Worm (Caenorhabditis elegans): ENCODE results near the gene oig-3.

The oig-3 gene

DNA sequence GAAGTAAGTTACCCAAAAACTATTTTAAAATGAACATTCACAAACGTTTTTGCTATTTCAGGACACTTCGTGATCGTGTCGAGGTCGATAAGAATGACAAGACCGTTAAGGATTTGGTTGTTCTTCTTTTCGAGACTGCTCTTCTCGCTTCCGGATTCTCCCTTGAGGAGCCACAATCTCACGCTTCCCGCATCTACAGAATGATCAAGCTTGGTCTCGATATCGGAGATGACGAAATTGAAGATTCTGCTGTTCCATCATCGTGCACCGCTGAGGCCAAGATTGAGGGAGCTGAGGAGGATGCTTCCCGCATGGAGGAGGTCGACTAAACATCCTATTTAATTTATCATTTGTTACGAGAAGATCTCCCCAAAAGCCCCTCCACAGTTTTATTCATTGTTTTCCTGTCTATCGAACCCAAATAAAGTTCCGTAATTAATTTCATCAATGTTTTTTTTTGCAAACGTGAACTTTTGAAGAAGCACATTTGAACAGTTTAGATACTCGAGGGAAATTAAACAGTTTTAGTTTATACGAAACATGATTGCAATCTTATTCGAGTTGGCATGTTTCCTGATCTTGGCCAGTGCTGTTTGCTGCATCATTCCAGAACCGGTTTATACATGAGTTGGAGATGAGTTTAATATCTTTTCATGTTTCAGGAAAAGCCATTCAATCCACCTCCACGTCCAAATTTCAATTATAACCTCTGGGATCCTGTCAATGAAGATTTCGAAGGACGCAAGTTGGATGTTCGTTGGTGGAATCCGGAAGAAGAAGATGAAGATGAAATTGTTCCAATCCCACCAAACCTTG, 41.1 kb upstream of the oig-3 start, which contains the start of gene C47E8.11 (continued):
- TF ChIP-seq mdt-29 (GFP tag; IDR thresholded peaks at IDR 0.05) (no peak), aly-2 (tag; optimal IDR thresholded peaks at IDR 0.05) (peak; percentile 100), ces-1 (GFP tag; optimal IDR thresholded peaks at IDR 0.05) (no peak), lin-38 (GFP tag; IDR thresholded peaks at IDR 0.05) (peak; percentile 72), snpc-1.2 (GFP tag; IDR thresholded peaks at IDR 0.05) (peak; percentile 50), sdz-12 (GFP tag; optimal IDR thresholded peaks at IDR 0.05) (peak; percentile 13), ZK337.2 (GFP tag; IDR thresholded peaks at IDR 0.05) (no peak), Y48G9A.11 (GFP tag; IDR thresholded peaks at IDR 0.05) (peak; percentile 64; the same call in 1 of the 2 replicates), pha-4 (GFP tag; IDR thresholded peaks at IDR 0.05) (peak; percentile 51), pha-4 (tag; optimal IDR thresholded peaks at IDR 0.05) (peak; percentile 67), T26A8.4 (GFP tag; IDR thresholded peaks at IDR 0.05) (peak; percentile 77), ztf-7 (tag; optimal IDR thresholded peaks at IDR 0.05) (no peak), F26F4.8 (GFP tag; conservative IDR thresholded peaks at IDR 0.05) (peak; percentile 48; the same call in 1 of the 2 replicates), Y5F2A.4 (GFP tag; optimal IDR thresholded peaks at IDR 0.05) (no peak), nhr-48 (tag; optimal IDR thresholded peaks at IDR 0.05) (peak; percentile 13), ceh-20 (GFP tag; IDR thresholded peaks at IDR 0.05) (peak; percentile 44; the same call in 1 of the 2 replicates), dmd-9 (GFP tag; IDR thresholded peaks at IDR 0.05) (no peak), mxl-2 (GFP tag; conservative IDR thresholded peaks at IDR 0.05) (no peak), zfp-3 (GFP tag; conservative IDR thresholded peaks at IDR 0.05) (peak; percentile 92), lin-15B (tag; optimal IDR thresholded peaks at IDR 0.05) (no peak), php-3 (GFP tag; IDR thresholded peaks at IDR 0.05) (0 out of 2 replicates have a peak, but pooled peaks have one; percentile 35), spr-3 (GFP tag; optimal IDR thresholded peaks at IDR 0.05) (peak; percentile 27), hlh-11 (tag; optimal IDR thresholded peaks at IDR 0.05) (peak; percentile 58), nhr-42 (GFP tag; IDR thresholded peaks at IDR 0.05) (no peak), hif-1 (tag; optimal IDR thresholded peaks at IDR 0.05) (no peak), lir-3 (tag; optimal IDR thresholded peaks at IDR 0.05) (no peak), ZK546.5 (tag; optimal IDR thresholded peaks at IDR 0.05) (no peak), fkh-10 (GFP tag; optimal IDR thresholded peaks at IDR 0.05) (no peak), daf-8 (GFP tag; IDR thresholded peaks at IDR 0.05) (no peak), mdl-1 (tag; optimal IDR thresholded peaks at IDR 0.05) (no peak), zip-11 (GFP tag; IDR thresholded peaks at IDR 0.05) (0 out of 2 replicates have a peak, but pooled peaks have one; percentile 5), pqm-1 (tag; optimal IDR thresholded peaks at IDR 0.05) (no peak), nhr-10 (tag; optimal IDR thresholded peaks at IDR 0.05) (no peak), lsy-2 (tag; optimal IDR thresholded peaks at IDR 0.05) (peak in 1 of 2 experiments; percentile 87), tag-97 (GFP tag; IDR thresholded peaks at IDR 0.05) (no peak), nhr-237 (tag; optimal IDR thresholded peaks at IDR 0.05) (no peak), Y75B8A.6 (GFP tag; IDR thresholded peaks at IDR 0.05) (peak; percentile 59), lin-29 (GFP tag; IDR thresholded peaks at IDR 0.05) (peak; percentile 31; the same call in 1 of the 2 replicates), mes-2 (tag; optimal IDR thresholded peaks at IDR 0.05; ENCODE audit: poor library complexity, severe bottlenecking) (no peak), ctbp-1 (GFP tag; IDR thresholded peaks at IDR 0.05) (peak; percentile 11; the same call in 1 of the 2 replicates), snpc-4 (tag; optimal IDR thresholded peaks at IDR 0.05) (no peak), nhr-76 (tag; optimal IDR thresholded peaks at IDR 0.05) (no peak), gei-8 (GFP tag; optimal IDR thresholded peaks at IDR 0.05) (no peak), jun-1 (tag; optimal IDR thresholded peaks at IDR 0.05) (no peak), zip-2 (tag; optimal IDR thresholded peaks at IDR 0.05) (no peak), lin-13 (GFP tag; optimal IDR thresholded peaks at IDR 0.05) (peak; percentile 91), D1046.2 (GFP tag; IDR thresholded peaks at IDR 0.05) (no peak), cey-2 (tag; optimal IDR thresholded peaks at IDR 0.05; ENCODE audit: borderline replicate concordance, insufficient read depth) (no peak), lin-39 (tag; optimal IDR thresholded peaks at IDR 0.05) (no peak)

Measured in whole organism, L4 larva.